ENCODE assay signal across 2 worm cellular contexts in genomic region chrII:13661990-13662389, ce11.
TF ChIP-seq lines count a peak whose summit lies in the region.

C31C9.6 (minus strand) TSS chrII:13662090.

TF ChIP-seq in whole organism, L3 larva, 47 proteins besides CTCF, POLR2A, EP300 and RAD21:
- TF ChIP-seq elt-2 (tag; optimal IDR thresholded peaks at IDR 0.05; lab: Kevin White, UChicago): peak; percentile 30

TF ChIP-seq in whole organism, L4 larva, 104 proteins besides CTCF, POLR2A, EP300 and RAD21:
- peak; percentile 74 for TF ChIP-seq dmd-6 (GFP tag; IDR thresholded peaks at IDR 0.05; lab: Robert Waterston, UW)
